Fruit fly (Drosophila melanogaster) whole organism, embryonic: ENCODE results near the gene EndoGI.

ENCODE experiments used
- Abd-B ChIP-seq: fragments of 200-800 bp; sonication (Bioruptor generic); optimal IDR thresholded peaks from 2 replicates; lab custom pipeline; 2018; ENCODE audit warnings: missing biosample characterization, mild to moderate bottlenecking, missing genetic modification characterization, moderate library complexity
- B-H1 ChIP-seq: fragments of 200-800 bp; sonication (Bioruptor generic); IDR thresholded peaks from 3 replicates; pipeline ENCODE4 v1.3.6; 2022; ENCODE audit warnings: missing biosample characterization, missing genetic modification characterization
- CG10274 ChIP-seq: fragments of 200-800 bp; sonication (Bioruptor generic); optimal IDR thresholded peaks from 3 replicates; lab custom pipeline; 2017; ENCODE audit warnings: missing biosample characterization, mild to moderate bottlenecking, missing genetic modification characterization
- CG10321 ChIP-seq: fragments of 200-800 bp; sonication (Bioruptor generic); IDR thresholded peaks from 2 replicates; pipeline ENCODE4 v1.3.6; 2022; ENCODE audit warnings: missing biosample characterization, missing genetic modification characterization
- CG11085 ChIP-seq: fragments of 200-800 bp; sonication (Bioruptor generic); IDR thresholded peaks from 2 replicates; pipeline ENCODE4 v1.3.6; 2022; ENCODE audit warnings: missing biosample characterization, missing genetic modification characterization
- CG11247 ChIP-seq: fragments of 200-800 bp; sonication (Bioruptor generic); IDR thresholded peaks from 2 replicates; pipeline ENCODE4 v1.3.6; 2022; ENCODE audit warnings: missing biosample characterization, missing genetic modification characterization
- CG11456 ChIP-seq: fragments of 200-800 bp; sonication (Bioruptor generic); IDR thresholded peaks from 3 replicates; pipeline ENCODE4 v1.3.6; 2022; ENCODE audit warnings: missing biosample characterization, missing genetic modification characterization
- CG15011 ChIP-seq: fragments of 200-800 bp; sonication (Bioruptor generic); optimal IDR thresholded peaks from 3 replicates; lab custom pipeline; 2018; ENCODE audit warnings: missing biosample characterization, mild to moderate bottlenecking, missing genetic modification characterization
- CG15073 ChIP-seq: fragments of 200-800 bp; sonication (Bioruptor generic); optimal IDR thresholded peaks from 2 replicates; lab custom pipeline; 2016; ENCODE audit warnings: missing biosample characterization, missing genetic modification characterization
- CG17829 ChIP-seq: fragments of 200-800 bp; optimal IDR thresholded peaks from 2 replicates; lab custom pipeline; 2019; ENCODE audit warnings: missing biosample characterization, mild to moderate bottlenecking, missing genetic modification characterization, moderate library complexity
- CG2875 ChIP-seq: fragments of 200-800 bp; sonication (Bioruptor generic); optimal IDR thresholded peaks from 2 replicates; lab custom pipeline; 2017; ENCODE audit warnings: missing biosample characterization, mild to moderate bottlenecking, missing genetic modification characterization, missing genetic modification reagents
- CG32767 ChIP-seq: fragments of 200-800 bp; sonication (Bioruptor generic); IDR thresholded peaks from 2 replicates; pipeline ENCODE4 v1.3.6; 2022; ENCODE audit warnings: missing biosample characterization, missing genetic modification characterization
- CG3281 ChIP-seq: fragments of 200-800 bp; sonication (Bioruptor generic); optimal IDR thresholded peaks from 3 replicates; lab custom pipeline; 2017; ENCODE audit warnings: missing biosample characterization, mild to moderate bottlenecking, missing genetic modification characterization
- CG4617 ChIP-seq: fragments of 200-800 bp; sonication (Bioruptor generic); optimal IDR thresholded peaks from 3 replicates; lab custom pipeline; 2016; ENCODE audit warnings: missing biosample characterization, missing genetic modification characterization, borderline replicate concordance
- CG6175 ChIP-seq: fragments of 200-800 bp; sonication (Bioruptor generic); IDR thresholded peaks from 3 replicates; pipeline ENCODE4 v1.3.6; 2022; ENCODE audit warnings: missing biosample characterization, missing genetic modification characterization
- CG6765 ChIP-seq: fragments of 200-800 bp; sonication (Bioruptor generic); optimal IDR thresholded peaks from 3 replicates; lab custom pipeline; 2017; ENCODE audit warnings: missing biosample characterization, mild to moderate bottlenecking, missing genetic modification characterization
- CTCF ChIP-seq: fragments of 200-800 bp; sonication (Bioruptor generic); optimal IDR thresholded peaks from 2 replicates; lab custom pipeline; 2017; ENCODE audit warnings: missing biosample characterization, mild to moderate bottlenecking, missing genetic modification characterization, moderate library complexity
- Doc2 ChIP-seq: fragments of 200-800 bp; sonication (Bioruptor generic); IDR thresholded peaks from 2 replicates; pipeline ENCODE4 v1.3.6; 2022; ENCODE audit warnings: missing biosample characterization, missing genetic modification characterization
- Drgx ChIP-seq: fragments of 200-800 bp; sonication (Bioruptor generic); IDR thresholded peaks from 2 replicates; pipeline ENCODE4 v1.3.6; 2022; ENCODE audit warnings: missing biosample characterization, missing genetic modification characterization
- Hmr ChIP-seq: fragments of 200-800 bp; sonication (Bioruptor generic); optimal IDR thresholded peaks from 3 replicates; lab custom pipeline; 2017; ENCODE audit warnings: mild to moderate bottlenecking, missing biosample characterization, missing genetic modification reagents, missing genetic modification characterization
- NC2α ChIP-seq: fragments of 200-800 bp; sonication (Bioruptor generic); optimal IDR thresholded peaks from 2 replicates; lab custom pipeline; 2016; ENCODE audit warnings: missing biosample characterization, missing genetic modification characterization
- NfI ChIP-seq: fragments of 200-800 bp; sonication (Bioruptor generic); optimal IDR thresholded peaks from 3 replicates; lab custom pipeline; 2018; ENCODE audit warnings: missing biosample characterization, mild to moderate bottlenecking, missing genetic modification characterization, moderate library complexity
- Pdp1 ChIP-seq, 2 experiments: fragments of 200-800 bp; sonication (Bioruptor generic); optimal IDR thresholded peaks; 3 replicates each; lab custom pipeline; 2016; ENCODE audit warnings: missing biosample characterization in 2 of 2, missing genetic modification characterization in 2 of 2, mild to moderate bottlenecking in 1 of 2, moderate library complexity in 1 of 2
- Scr ChIP-seq: fragments of 200-800 bp; sonication (Bioruptor generic); IDR thresholded peaks from 2 replicates; pipeline ENCODE4 v1.3.6; 2022; ENCODE audit warnings: missing biosample characterization, missing genetic modification characterization; ENCODE audit not compliant: partially characterized antibody
- Stat92E ChIP-seq, 3 experiments: fragments of >200 bp in 2 of 3; fragments of 200-800 bp in 1 of 3; sonication (Bioruptor generic) in 1 of 3; optimal IDR thresholded peaks; 2 replicates each; lab custom pipeline; 2017 to 2019; ENCODE audit warnings: missing biosample characterization in 3 of 3, missing genetic modification characterization in 3 of 3, mild to moderate bottlenecking in 1 of 3, moderate library complexity in 1 of 3
- Trl ChIP-seq, 3 experiments: fragments of >200 bp in 2 of 3; fragments of 200-800 bp in 1 of 3; sonication (Bioruptor generic) in 1 of 3; optimal IDR thresholded peaks; 2 replicates in 1 of 3; 3 replicates in 2 of 3; lab custom pipeline; 2016 to 2017; ENCODE audit warnings: missing biosample characterization in 1 of 3, missing genetic modification characterization in 1 of 3
- amos ChIP-seq: fragments of 200-800 bp; sonication (Bioruptor generic); IDR thresholded peaks from 2 replicates; pipeline ENCODE4 v1.3.6; 2022; ENCODE audit warnings: missing biosample characterization, missing genetic modification characterization; ENCODE audit not compliant: partially characterized antibody
- croc ChIP-seq: fragments of 200-800 bp; sonication (Bioruptor generic); conservative IDR thresholded peaks from 3 replicates; pipeline ENCODE4 v1.3.6; 2022; ENCODE audit warnings: missing biosample characterization, missing genetic modification characterization
- dimm ChIP-seq: fragments of 200-800 bp; sonication (Bioruptor generic); IDR thresholded peaks from 2 replicates; pipeline ENCODE4 v1.3.6; 2022; ENCODE audit warnings: missing biosample characterization, missing genetic modification characterization
- fru ChIP-seq: fragments of >200 bp; optimal IDR thresholded peaks from 2 replicates; lab custom pipeline; 2017
- gfzf ChIP-seq: fragments of 200-800 bp; sonication (Bioruptor generic); optimal IDR thresholded peaks from 2 replicates; lab custom pipeline; 2016; ENCODE audit warnings: missing biosample characterization, mild to moderate bottlenecking, missing genetic modification characterization, moderate library complexity
- ham ChIP-seq: fragments of 200-800 bp; sonication (Bioruptor generic); IDR thresholded peaks from 2 replicates; pipeline ENCODE4 v1.3.6; 2022; ENCODE audit warnings: missing biosample characterization, missing genetic modification characterization
- lola ChIP-seq, 3 experiments: fragments of >200 bp in 2 of 3; fragments of 200-800 bp in 1 of 3; sonication (Bioruptor generic) in 1 of 3; optimal IDR thresholded peaks; 2 replicates each; lab custom pipeline; 2017 to 2019; ENCODE audit warnings: missing biosample characterization in 3 of 3, missing genetic modification characterization in 3 of 3, mild to moderate bottlenecking in 1 of 3, moderate library complexity in 1 of 3
- row ChIP-seq: fragments of 200-800 bp; sonication (Bioruptor generic); IDR thresholded peaks from 3 replicates; pipeline ENCODE4 v1.3.6; 2022; ENCODE audit warnings: missing biosample characterization, missing genetic modification characterization
- sim ChIP-seq: fragments of 200-800 bp; sonication (Bioruptor generic); IDR thresholded peaks from 2 replicates; pipeline ENCODE4 v1.3.6; 2022; ENCODE audit warnings: missing biosample characterization, missing genetic modification characterization
- sr ChIP-seq: fragments of 200-800 bp; sonication (Bioruptor generic); IDR thresholded peaks from 3 replicates; pipeline ENCODE4 v1.3.6; 2022; ENCODE audit warnings: missing biosample characterization, missing genetic modification characterization
- zen ChIP-seq: fragments of 200-800 bp; sonication (Bioruptor generic); optimal IDR thresholded peaks from 3 replicates; lab custom pipeline; 2018; ENCODE audit warnings: missing biosample characterization, mild to moderate bottlenecking, missing genetic modification characterization, moderate library complexity

Gene EndoGI

DNA sequence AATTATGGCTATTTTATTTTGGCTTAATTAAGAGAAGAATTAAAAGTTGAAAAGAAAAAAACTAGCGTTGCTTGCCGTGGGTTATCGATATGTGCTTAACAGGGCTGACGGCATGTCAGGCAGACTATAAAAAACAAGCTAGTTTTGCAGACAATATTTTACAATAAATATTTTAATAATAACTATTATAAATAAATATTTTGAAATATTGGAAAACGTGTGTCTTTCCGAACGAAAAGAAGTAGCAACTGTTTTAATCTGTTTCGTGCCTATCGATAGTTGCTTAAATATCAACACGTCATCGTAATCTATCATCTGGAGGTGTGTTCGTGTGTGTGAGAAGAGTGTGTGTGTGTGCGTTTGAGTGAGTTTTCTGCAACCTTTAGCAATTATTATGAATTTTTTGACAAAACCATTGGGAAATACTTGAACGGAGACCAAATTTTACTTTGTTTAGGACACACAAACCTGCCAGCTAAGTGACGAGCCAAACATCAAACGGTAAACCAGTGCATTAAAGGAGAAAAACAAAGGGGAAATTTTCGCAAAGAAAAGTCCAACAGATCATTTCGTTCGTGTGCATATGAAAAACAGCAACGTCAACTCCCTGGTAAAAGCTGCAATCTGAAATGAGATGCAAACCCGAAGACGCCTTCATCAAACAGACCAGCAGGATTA is 49.7 kb downstream of the EndoGI start, which contains the start of the genes CG5861 and Syx5 (continued):
- no peak for TF ChIP-seq CG2875 (GFP tag; lab: Kevin White, UChicago)
- peak; percentile 45; the same call in 1 of the 2 replicates for TF ChIP-seq CG11247 (GFP tag; lab: Robert Waterston, UW)
- TF ChIP-seq CG11085 (GFP tag; lab: Robert Waterston, UW): peak; percentile 64
- no peak for TF ChIP-seq CG10321 (GFP tag; lab: Robert Waterston, UW)
- no peak for TF ChIP-seq CG15011 (GFP tag; lab: Kevin White, UChicago)
- TF ChIP-seq CG4617 (GFP tag; lab: Kevin White, UChicago): peak; percentile 61
- peak; percentile 17 for TF ChIP-seq CG6765 (GFP tag; lab: Kevin White, UChicago)
- TF ChIP-seq CG10274 (GFP tag; lab: Kevin White, UChicago): no peak
- no peak for TF ChIP-seq CG15073 (GFP tag; lab: Kevin White, UChicago)
- no peak for TF ChIP-seq Doc2 (GFP tag; lab: Robert Waterston, UW)
- TF ChIP-seq dimm (GFP tag; lab: Robert Waterston, UW): no peak
- TF ChIP-seq NfI (GFP tag; lab: Kevin White, UChicago): peak; percentile 72
- TF ChIP-seq amos (GFP tag; lab: Robert Waterston, UW): peak; percentile 84; the same call in 1 of the 2 replicates
- TF ChIP-seq fru: no peak
- no peak for TF ChIP-seq gfzf (GFP tag; lab: Kevin White, UChicago)
- TF ChIP-seq zen: peak; percentile 73
- TF ChIP-seq sr (GFP tag; lab: Robert Waterston, UW): no peak
- TF ChIP-seq CG3281: peak; percentile 61
- TF ChIP-seq lola (GFP tag; optimal IDR thresholded peaks at IDR 0.05; lab: Kevin White, UChicago): peak in 1 of 3 experiments; percentile 36
- no peak for TF ChIP-seq ham (GFP tag; lab: Robert Waterston, UW)
- no peak for TF ChIP-seq CG6175 (GFP tag; lab: Robert Waterston, UW)
- peak; percentile 25 for TF ChIP-seq CTCF (GFP tag; lab: Kevin White, UChicago)
- no peak for TF ChIP-seq CG32767
- TF ChIP-seq B-H1 (GFP tag; lab: Robert Waterston, UW): no peak
- peak; percentile 80 for TF ChIP-seq CG17829 (tag; lab: Kevin White, UChicago)
- no peak for TF ChIP-seq Abd-B (GFP tag; lab: Kevin White, UChicago)
- TF ChIP-seq Stat92E (GFP tag; optimal IDR thresholded peaks at IDR 0.05; lab: Kevin White, UChicago): peak in 1 of 3 experiments; percentile 14
- no peak for TF ChIP-seq Drgx (GFP tag; lab: Robert Waterston, UW)
- no peak for TF ChIP-seq Hmr
- TF ChIP-seq Scr: peak; percentile 95
- TF ChIP-seq row (GFP tag; lab: Robert Waterston, UW): peak; percentile 86
- TF ChIP-seq Pdp1 (GFP tag; optimal IDR thresholded peaks at IDR 0.05; lab: Kevin White, UChicago): peak in 1 of 2 experiments; percentile 42
- no peak for TF ChIP-seq sim (GFP tag; lab: Robert Waterston, UW)
- peak; percentile 70; the same call in 2 of the 3 replicates for TF ChIP-seq CG11456 (GFP tag; lab: Robert Waterston, UW)
- no peak for TF ChIP-seq croc
- no peak for TF ChIP-seq Trl (optimal IDR thresholded peaks at IDR 0.05; lab: Kevin White, UChicago)
- no peak for TF ChIP-seq Trl (GFP tag; optimal IDR thresholded peaks at IDR 0.05; lab: Kevin White, UChicago)
- no peak for TF ChIP-seq NC2α (GFP tag; lab: Kevin White, UChicago)
